Worm (Caenorhabditis elegans) whole organism, L1 larva: ENCODE measurements around the gene F44D12.6.

Experiments used
- ceh-82 ChIP-seq, 3 experiments: fragments of 150-350 bp in 1 of 3; sonication (generic microtip) in 2 of 3; optimal IDR thresholded peaks; 2 replicates each; lab custom pipeline; 2014 to 2017; ENCODE audit warnings: missing biosample characterization in 3 of 3, missing genetic modification characterization in 3 of 3
- dpl-1 ChIP-seq, 3 experiments: fragments of 150-350 bp in 2 of 3; sonication (generic microtip) in 1 of 3; optimal IDR thresholded peaks; 2 replicates each; lab custom pipeline; 2014 to 2017; ENCODE audit warnings: missing biosample characterization in 3 of 3, missing genetic modification characterization in 3 of 3, missing genetic modification reagents in 3 of 3
- jun-1 ChIP-seq: fragments of 150-350 bp; optimal IDR thresholded peaks from 2 replicates; lab custom pipeline; 2014; ENCODE audit warnings: missing biosample characterization, missing genetic modification reagents, missing genetic modification characterization
- lin-39 ChIP-seq: fragments of 150-350 bp; optimal IDR thresholded peaks from 2 replicates; lab custom pipeline; 2014; ENCODE audit warnings: missing biosample characterization, missing genetic modification reagents, missing genetic modification characterization
- nhr-76 ChIP-seq: sonication (generic microtip); optimal IDR thresholded peaks from 2 replicates; lab custom pipeline; 2017; ENCODE audit warnings: missing biosample characterization, missing genetic modification characterization
- snpc-4 ChIP-seq: fragments of 150-350 bp; optimal IDR thresholded peaks from 2 replicates; lab custom pipeline; 2014; ENCODE audit warnings: missing biosample characterization, missing genetic modification characterization
- unc-130 ChIP-seq: fragments of 150-350 bp; optimal IDR thresholded peaks from 2 replicates; lab custom pipeline; 2017; ENCODE audit warnings: missing biosample characterization, missing genetic modification characterization, inconsistent platforms

ce11 chrIV:10017633-10018032 lies 15.5 kb upstream of the F44D12.6 start, which contains the start of gene F44D12.2:
- TF ChIP-seq ceh-82 (tag; optimal IDR thresholded peaks at IDR 0.05; lab: Kevin White, UChicago) (no peak), nhr-76 (no peak), snpc-4 (no peak), dpl-1 (GFP tag; optimal IDR thresholded peaks at IDR 0.05; lab: Kevin White, UChicago) (no peak), jun-1 (tag; lab: Kevin White, UChicago) (no peak), lin-39 (tag; lab: Kevin White, UChicago) (no peak), unc-130 (tag; lab: Kevin White, UChicago) (no peak)
